Worm (Caenorhabditis elegans) whole organism, L3 larva: ENCODE results near the gene acaa-2.

Experiments
- R02D3.7 ChIP-seq: fragments of 150-350 bp; optimal IDR thresholded peaks from 2 replicates; lab custom pipeline; 2014; ENCODE audit warnings: missing biosample characterization, missing genetic modification characterization
- ZK546.5 ChIP-seq: sonication (generic microtip); optimal IDR thresholded peaks from 2 replicates; lab custom pipeline; 2017; ENCODE audit warnings: missing biosample characterization, missing genetic modification characterization
- ama-1 ChIP-seq: fragments of 150-350 bp; optimal IDR thresholded peaks from 2 replicates; lab custom pipeline; 2018
- ceh-82 ChIP-seq: fragments of 150-350 bp; optimal IDR thresholded peaks from 2 replicates; lab custom pipeline; 2014; ENCODE audit warnings: missing biosample characterization, missing genetic modification characterization
- ceh-9 ChIP-seq: sonication (generic microtip); optimal IDR thresholded peaks from 2 replicates; lab custom pipeline; 2018; ENCODE audit warnings: missing biosample characterization, missing genetic modification characterization
- egl-27 ChIP-seq: sonication (generic microtip); optimal IDR thresholded peaks from 4 replicates; lab custom pipeline; 2017; ENCODE audit warnings: missing biosample characterization, missing genetic modification reagents, missing genetic modification characterization
- elt-1 ChIP-seq: fragments of 150-350 bp; optimal IDR thresholded peaks from 2 replicates; lab custom pipeline; 2014; ENCODE audit warnings: missing biosample characterization, missing genetic modification characterization
- elt-2 ChIP-seq: sonication (generic microtip); optimal IDR thresholded peaks from 2 replicates; lab custom pipeline; 2016; ENCODE audit warnings: missing genetic modification reagents, mild to moderate bottlenecking, missing genetic modification characterization, missing compliant biosample characterization
- elt-3 ChIP-seq, 3 experiments: fragments of 150-350 bp in 1 of 3; sonication (generic microtip) in 2 of 3; optimal IDR thresholded peaks; 2 replicates in 2 of 3; 4 replicates in 1 of 3; lab custom pipeline; 2014 to 2017; ENCODE audit warnings: missing biosample characterization in 3 of 3, missing genetic modification characterization in 3 of 3
- eor-1 ChIP-seq, 2 experiments: fragments of 150-350 bp; optimal IDR thresholded peaks; 2 replicates each; lab custom pipeline; 2014 to 2018; ENCODE audit warnings: missing biosample characterization in 2 of 2, missing genetic modification characterization in 2 of 2
- fkh-10 ChIP-seq: sonication (generic microtip); optimal IDR thresholded peaks from 2 replicates; lab custom pipeline; 2017; ENCODE audit warnings: missing biosample characterization, missing genetic modification reagents, missing genetic modification characterization
- fos-1 ChIP-seq: fragments of 150-350 bp; optimal IDR thresholded peaks from 2 replicates; lab custom pipeline; 2014; ENCODE audit warnings: missing biosample characterization, missing genetic modification characterization
- hmg-11 ChIP-seq: sonication (generic microtip); optimal IDR thresholded peaks from 2 replicates; lab custom pipeline; 2016; ENCODE audit warnings: missing genetic modification characterization, missing compliant biosample characterization
- lin-15B ChIP-seq: fragments of 150-350 bp; optimal IDR thresholded peaks from 2 replicates; lab custom pipeline; 2014; ENCODE audit warnings: missing biosample characterization, missing genetic modification characterization
- lin-39 ChIP-seq: fragments of 150-350 bp; optimal IDR thresholded peaks from 2 replicates; lab custom pipeline; 2018; ENCODE audit warnings: missing biosample characterization, missing genetic modification reagents, missing genetic modification characterization
- lsy-12 ChIP-seq: sonication (generic microtip); optimal IDR thresholded peaks from 2 replicates; lab custom pipeline; 2016; ENCODE audit warnings: mild to moderate bottlenecking, missing genetic modification characterization, missing compliant biosample characterization
- mdl-1 ChIP-seq: fragments of 150-350 bp; optimal IDR thresholded peaks from 2 replicates; lab custom pipeline; 2014; ENCODE audit warnings: missing biosample characterization, missing genetic modification characterization
- mml-1 ChIP-seq: fragments of 150-350 bp; sonication (generic microtip); optimal IDR thresholded peaks from 3 replicates; lab custom pipeline; 2014; ENCODE audit warnings: missing biosample characterization, missing genetic modification characterization
- nfya-1 ChIP-seq: sonication (generic microtip); optimal IDR thresholded peaks from 2 replicates; lab custom pipeline; 2017; ENCODE audit warnings: missing genetic modification characterization, mild to moderate bottlenecking, missing compliant biosample characterization, antibody characterized with exemption, moderate library complexity; ENCODE audit not compliant: insufficient read depth
- nhr-12 ChIP-seq: fragments of 150-350 bp; optimal IDR thresholded peaks from 2 replicates; lab custom pipeline; 2014; ENCODE audit warnings: missing biosample characterization, missing genetic modification characterization
- nhr-25 ChIP-seq: sonication (generic microtip); optimal IDR thresholded peaks from 2 replicates; lab custom pipeline; 2017; ENCODE audit warnings: missing biosample characterization, missing genetic modification characterization
- nhr-28 ChIP-seq: fragments of 150-350 bp; optimal IDR thresholded peaks from 2 replicates; lab custom pipeline; 2014; ENCODE audit warnings: missing biosample characterization, missing genetic modification characterization
- nhr-43 ChIP-seq: sonication (generic microtip); optimal IDR thresholded peaks from 2 replicates; lab custom pipeline; 2016; ENCODE audit warnings: mild to moderate bottlenecking, missing genetic modification characterization, missing compliant biosample characterization; ENCODE audit not compliant: poor library complexity, severe bottlenecking
- nhr-67 ChIP-seq: fragments of 150-350 bp; optimal IDR thresholded peaks from 2 replicates; lab custom pipeline; 2014; ENCODE audit warnings: missing biosample characterization, missing genetic modification characterization
- nhr-76 ChIP-seq: fragments of 150-350 bp; sonication (generic microtip); optimal IDR thresholded peaks from 5 replicates; lab custom pipeline; 2014; ENCODE audit warnings: missing biosample characterization, missing genetic modification characterization
- pha-4 ChIP-seq: fragments of 150-350 bp; optimal IDR thresholded peaks from 2 replicates; lab custom pipeline; 2014; ENCODE audit warnings: missing biosample characterization, missing genetic modification reagents, missing genetic modification characterization
- pqm-1 ChIP-seq: fragments of 150-350 bp; optimal IDR thresholded peaks from 2 replicates; lab custom pipeline; 2017; ENCODE audit warnings: missing biosample characterization, missing genetic modification characterization, inconsistent platforms
- skn-1 ChIP-seq: fragments of 150-350 bp; optimal IDR thresholded peaks from 2 replicates; lab custom pipeline; 2014; ENCODE audit warnings: missing biosample characterization, missing genetic modification characterization
- unc-62 ChIP-seq: fragments of 150-350 bp; sonication (generic microtip); optimal IDR thresholded peaks from 4 replicates; lab custom pipeline; 2014; ENCODE audit warnings: missing biosample characterization, missing genetic modification reagents, missing genetic modification characterization
- ztf-11 ChIP-seq: fragments of 150-350 bp; optimal IDR thresholded peaks from 2 replicates; lab custom pipeline; 2014; ENCODE audit warnings: missing biosample characterization, missing genetic modification characterization
- ztf-4 ChIP-seq: fragments of 150-350 bp; optimal IDR thresholded peaks from 2 replicates; lab custom pipeline; 2014; ENCODE audit warnings: missing biosample characterization, missing genetic modification characterization

Gene acaa-2

DNA sequence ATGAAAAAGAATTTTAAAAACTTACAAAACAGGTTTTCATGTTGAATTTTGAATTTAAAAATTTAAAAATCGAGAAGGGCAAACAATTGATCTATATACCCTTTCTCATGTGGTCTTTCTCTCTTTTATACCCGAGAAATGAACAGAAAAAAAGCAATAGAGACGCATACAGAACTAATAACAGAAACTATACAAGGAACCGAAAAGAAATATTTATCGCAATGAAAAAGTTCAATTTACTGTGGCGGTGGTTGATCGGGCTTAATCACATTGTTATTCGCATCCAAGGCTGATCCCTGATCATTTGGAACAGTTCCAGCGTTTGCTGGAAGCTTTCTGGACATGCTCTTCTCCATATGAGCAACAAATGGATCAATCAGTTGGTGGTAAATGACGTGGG is 33.5 kb downstream of the acaa-2 start, which contains the start of gene T03F6.10:
Gene T03F6.10, minus strand, starts transcription at position 101 of the 400 bp plus-strand sequence.
- TF ChIP-seq egl-27 (tag; lab: Kevin White, UChicago): no peak
- TF ChIP-seq ceh-82 (tag; lab: Kevin White, UChicago): no peak
- TF ChIP-seq elt-3 (tag; optimal IDR thresholded peaks at IDR 0.05; lab: Kevin White, UChicago): no peak
- TF ChIP-seq nhr-25: no peak
- TF ChIP-seq lin-15B (tag; lab: Kevin White, UChicago): no peak
- TF ChIP-seq nhr-76 (tag; lab: Kevin White, UChicago): no peak
- no peak for TF ChIP-seq fkh-10
- TF ChIP-seq fos-1 (tag; lab: Kevin White, UChicago): no peak
- no peak for TF ChIP-seq nfya-1
- TF ChIP-seq, all 47 proteins: peak for 0

DNA sequence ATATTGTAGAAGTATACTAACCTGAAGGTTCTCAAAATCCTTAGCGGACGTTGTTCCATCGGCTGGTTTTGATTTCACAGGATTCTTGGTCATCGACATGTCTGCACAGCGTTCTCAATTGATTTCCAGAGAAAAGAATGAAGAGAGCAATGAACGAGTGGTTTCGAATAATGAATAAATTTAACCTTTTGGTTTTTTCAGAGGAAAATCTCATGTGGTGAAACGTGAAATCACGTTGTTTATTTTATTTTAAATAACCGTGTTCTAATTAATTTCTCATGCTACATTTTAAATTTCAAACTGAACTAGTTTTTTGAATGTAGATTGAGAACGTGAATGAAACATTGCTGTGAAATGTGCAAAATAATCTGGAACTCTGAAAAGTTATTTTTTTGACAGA is 35.5 kb downstream of the acaa-2 start, which contains the start of gene T03F6.6:
Gene T03F6.6, minus strand, starts transcription at position 101 of the 400 bp plus-strand sequence.
- TF ChIP-seq nhr-43 (tag; lab: Kevin White, UChicago) (no peak), nhr-67 (tag; lab: Kevin White, UChicago) (no peak), hmg-11 (tag; lab: Kevin White, UChicago) (no peak), R02D3.7 (no peak), nhr-28 (tag; lab: Kevin White, UChicago) (no peak), elt-3 (tag; optimal IDR thresholded peaks at IDR 0.05; lab: Kevin White, UChicago) (no peak), ceh-9 (tag; lab: Kevin White, UChicago) (no peak), nfya-1 (no peak), pqm-1 (no peak), skn-1 (tag; lab: Kevin White, UChicago) (no peak), egl-27 (tag; lab: Kevin White, UChicago) (no peak), nhr-12 (tag; lab: Kevin White, UChicago) (no peak), fkh-10 (no peak), elt-2 (no peak)

DNA sequence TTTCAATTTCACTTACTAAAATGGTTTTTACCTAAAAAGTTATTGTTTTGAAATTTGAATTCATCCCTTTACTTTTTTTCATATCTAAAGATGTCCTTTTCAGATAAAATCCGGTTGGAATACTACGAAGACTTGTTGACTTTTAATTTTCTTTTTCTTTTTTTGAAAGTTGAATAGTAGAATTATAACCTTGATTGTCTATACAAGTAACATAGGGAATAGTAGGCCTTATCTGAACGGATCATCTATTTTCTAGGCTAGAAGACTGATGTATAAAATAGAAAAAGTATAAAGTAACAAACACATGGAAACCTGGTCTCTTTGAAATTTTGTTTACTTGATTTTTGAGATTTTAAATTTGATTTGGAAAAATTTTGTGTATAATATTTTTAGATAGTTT is 36.1 kb downstream of the acaa-2 start:
- TF ChIP-seq mml-1 (tag; lab: Kevin White, UChicago) (no peak), fkh-10 (no peak), ama-1 (no peak), elt-1 (peak; percentile 96)

DNA sequence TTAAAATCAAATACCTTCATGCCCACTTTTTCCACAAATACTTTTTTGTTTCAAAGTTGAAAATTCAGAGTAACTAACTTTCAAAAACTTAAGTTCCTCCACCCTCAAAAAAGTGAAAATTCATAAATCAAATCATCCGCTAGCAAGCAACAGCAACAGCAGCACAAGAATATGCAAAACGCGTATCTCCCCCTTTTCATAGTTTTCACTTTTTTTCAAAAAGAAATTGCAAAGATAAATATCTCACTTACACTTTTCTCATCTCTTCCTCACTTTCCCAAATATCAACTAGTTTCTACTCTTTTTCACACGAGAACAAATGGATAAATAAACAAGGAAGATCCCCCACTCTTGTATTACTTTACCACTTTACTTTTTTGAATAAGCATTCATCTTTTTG is 36.9 kb downstream of the acaa-2 start:
- TF ChIP-seq pha-4 (tag; lab: Kevin White, UChicago) (peak; percentile 7), lsy-12 (tag; lab: Kevin White, UChicago) (no peak)

DNA sequence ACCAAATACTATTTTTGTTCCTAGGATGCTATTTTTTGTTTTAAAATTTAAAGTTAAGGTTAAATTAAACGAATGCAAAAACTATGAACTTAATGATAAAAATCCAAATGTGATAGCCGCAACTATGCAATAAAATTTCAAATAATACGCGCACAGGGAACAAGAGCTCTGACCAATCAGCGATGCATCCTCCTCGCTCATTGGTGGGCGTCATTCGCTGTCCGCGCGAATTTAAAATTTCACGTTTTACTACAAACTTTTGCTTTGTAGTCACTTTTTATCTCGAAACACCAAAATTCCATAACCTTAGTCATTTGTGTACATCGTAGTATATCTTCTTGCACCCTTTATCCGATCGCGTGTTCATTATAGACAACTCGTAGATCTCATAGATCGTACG is 38.4 kb downstream of the acaa-2 start:
- TF ChIP-seq eor-1 (tag; optimal IDR thresholded peaks at IDR 0.05; lab: Kevin White, UChicago) (no peak), elt-3 (tag; optimal IDR thresholded peaks at IDR 0.05; lab: Kevin White, UChicago) (no peak), lin-39 (tag; lab: Kevin White, UChicago) (no peak), mdl-1 (tag; lab: Kevin White, UChicago) (no peak), nhr-43 (tag; lab: Kevin White, UChicago) (no peak), fkh-10 (no peak), ztf-4 (tag; lab: Kevin White, UChicago) (no peak), nhr-76 (tag; lab: Kevin White, UChicago) (no peak), unc-62 (GFP tag; lab: Kevin White, UChicago) (no peak), lin-15B (tag; lab: Kevin White, UChicago) (no peak), fos-1 (tag; lab: Kevin White, UChicago) (no peak), ama-1 (no peak)

DNA sequence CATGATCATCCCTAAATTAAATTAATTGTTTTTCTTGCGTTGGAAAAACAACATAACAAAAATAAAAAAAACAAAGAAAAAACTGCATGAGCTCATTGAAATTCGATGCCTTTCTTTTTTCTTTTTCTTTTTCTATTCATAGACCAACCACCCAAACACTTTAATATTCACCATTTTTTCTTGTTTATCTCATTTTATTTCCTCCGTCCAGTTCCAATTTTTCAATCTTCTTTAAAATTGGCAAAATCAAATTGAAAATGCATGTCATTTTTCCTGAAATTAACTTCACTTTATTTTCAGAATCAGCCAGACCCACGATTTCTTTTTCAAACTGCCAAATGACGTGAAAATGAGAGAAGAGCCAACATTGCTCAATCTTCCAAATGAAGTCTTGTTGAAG is 41.1 kb downstream of the acaa-2 start, which contains the start of gene T03F6.4:
Gene T03F6.4, plus strand, starts transcription at position 301 of the 400 bp plus-strand sequence.
- TF ChIP-seq ztf-11 (no peak), fos-1 (tag; lab: Kevin White, UChicago) (no peak), ZK546.5 (tag; lab: Kevin White, UChicago) (no peak)
- TF ChIP-seq, all 47 proteins: peak for 0
